Worm (Caenorhabditis elegans): ENCODE results near the gene Y57A10A.14.

DNA sequence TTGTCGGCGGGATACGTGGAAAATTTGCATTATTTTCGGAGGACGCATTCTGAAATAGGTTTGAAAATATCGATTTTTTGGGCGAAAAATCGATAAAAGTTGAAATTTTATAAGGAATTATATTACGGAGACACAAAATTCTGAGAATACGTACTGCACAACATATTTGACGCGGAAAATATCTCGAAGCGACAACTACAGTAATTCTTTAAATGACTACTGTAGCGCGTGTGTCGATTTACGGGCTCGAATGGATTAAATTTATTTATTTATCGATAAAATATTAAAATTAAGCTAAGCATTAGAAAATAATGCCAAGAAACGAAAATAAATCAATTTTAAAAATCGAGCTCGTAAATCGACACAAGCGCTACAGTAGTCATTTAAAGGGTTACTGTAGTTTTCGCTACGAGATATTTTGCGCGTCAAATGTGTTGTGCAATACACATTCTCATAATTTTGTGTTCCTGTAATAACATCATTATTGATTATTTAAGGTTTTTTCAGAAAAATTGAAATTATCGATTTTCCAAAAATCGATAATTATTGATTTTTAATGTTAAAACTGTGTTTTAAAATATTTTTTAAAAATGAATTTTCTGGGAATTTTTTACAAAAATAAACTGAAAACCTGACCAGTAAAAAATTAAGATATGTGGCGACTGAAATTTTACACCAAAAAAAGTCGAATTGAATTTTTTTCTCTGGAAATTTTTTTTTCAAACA is 14.3 kb downstream of the Y57A10A.14 start, which contains the start of gene polg-1:
- TF ChIP-seq nhr-12 (tag; optimal IDR thresholded peaks at IDR 0.05) (no peak), ztf-1 (GFP tag; conservative IDR thresholded peaks at IDR 0.05) (no peak), elt-3 (tag; optimal IDR thresholded peaks at IDR 0.05) (no peak), snpc-4 (tag; optimal IDR thresholded peaks at IDR 0.05) (no peak)
